Fruit fly (Drosophila melanogaster) whole organism, embryonic: ENCODE data around the gene dah.

Source experiments
- Blimp-1 ChIP-seq: fragments of 200-800 bp; sonication (Bioruptor generic); optimal IDR thresholded peaks from 3 replicates; lab custom pipeline; 2018; ENCODE audit warnings: missing biosample characterization, missing genetic modification characterization, mild to moderate bottlenecking, moderate library complexity, missing genetic modification reagents
- CG10431 ChIP-seq: fragments of 200-800 bp; sonication (Bioruptor generic); optimal IDR thresholded peaks from 3 replicates; lab custom pipeline; 2018; ENCODE audit warnings: missing biosample characterization, mild to moderate bottlenecking, missing genetic modification characterization
- CG11504 ChIP-seq: fragments of 200-800 bp; sonication (Bioruptor generic); optimal IDR thresholded peaks from 3 replicates; lab custom pipeline; 2019; ENCODE audit warnings: missing biosample characterization, mild to moderate bottlenecking, missing genetic modification characterization, moderate library complexity
- CG12299 ChIP-seq: fragments of 200-800 bp; sonication (Bioruptor generic); optimal IDR thresholded peaks from 2 replicates; lab custom pipeline; 2018; ENCODE audit warnings: missing biosample characterization, mild to moderate bottlenecking, missing genetic modification characterization
- CG12391 ChIP-seq: fragments of 200-800 bp; sonication (Bioruptor generic); optimal IDR thresholded peaks from 3 replicates; lab custom pipeline; 2018; ENCODE audit warnings: missing biosample characterization, mild to moderate bottlenecking, missing genetic modification characterization, moderate library complexity
- CG15269 ChIP-seq: fragments of 200-800 bp; sonication (Bioruptor generic); optimal IDR thresholded peaks from 2 replicates; lab custom pipeline; 2018; ENCODE audit warnings: missing biosample characterization, mild to moderate bottlenecking, missing genetic modification characterization, moderate library complexity
- CG17359 ChIP-seq: fragments of 200-800 bp; sonication (Bioruptor generic); optimal IDR thresholded peaks from 3 replicates; lab custom pipeline; 2018; ENCODE audit warnings: missing biosample characterization, mild to moderate bottlenecking, missing genetic modification characterization, moderate library complexity
- CG17361 ChIP-seq: fragments of 200-800 bp; sonication (Bioruptor generic); IDR thresholded peaks from 3 replicates; pipeline ENCODE4 v1.3.6; 2022; ENCODE audit warnings: missing biosample characterization, missing genetic modification characterization
- CG17385 ChIP-seq: fragments of 200-800 bp; sonication (Bioruptor generic); optimal IDR thresholded peaks from 3 replicates; lab custom pipeline; 2018; ENCODE audit warnings: missing biosample characterization, mild to moderate bottlenecking, missing genetic modification characterization
- CG18262 ChIP-seq: fragments of 200-800 bp; optimal IDR thresholded peaks from 3 replicates; lab custom pipeline; 2019; ENCODE audit warnings: missing biosample characterization, mild to moderate bottlenecking, missing genetic modification characterization, moderate library complexity
- CG31441 ChIP-seq: fragments of 200-800 bp; sonication (Bioruptor generic); IDR thresholded peaks from 2 replicates; pipeline ENCODE4 v1.3.6; 2022; ENCODE audit warnings: missing biosample characterization, missing genetic modification characterization
- CG3838 ChIP-seq: fragments of 200-800 bp; sonication (Bioruptor generic); optimal IDR thresholded peaks from 3 replicates; lab custom pipeline; 2016; ENCODE audit warnings: missing biosample characterization, missing genetic modification characterization
- CG6689 ChIP-seq: fragments of 200-800 bp; sonication (Bioruptor generic); IDR thresholded peaks from 2 replicates; pipeline ENCODE4 v1.3.6; 2022; ENCODE audit warnings: missing biosample characterization, missing genetic modification characterization
- CG7556 ChIP-seq: fragments of 200-800 bp; sonication (Bioruptor generic); optimal IDR thresholded peaks from 2 replicates; lab custom pipeline; 2017; ENCODE audit warnings: missing biosample characterization, mild to moderate bottlenecking, missing genetic modification characterization
- CG7839 ChIP-seq: fragments of 200-800 bp; sonication (Bioruptor generic); optimal IDR thresholded peaks from 3 replicates; lab custom pipeline; 2018; ENCODE audit warnings: missing biosample characterization, mild to moderate bottlenecking, missing genetic modification characterization, moderate library complexity
- CG8388 ChIP-seq: fragments of 200-800 bp; sonication (Bioruptor generic); optimal IDR thresholded peaks from 2 replicates; lab custom pipeline; 2019; ENCODE audit warnings: missing biosample characterization, mild to moderate bottlenecking, missing genetic modification characterization, moderate library complexity
- CG9215 ChIP-seq: fragments of 200-800 bp; sonication (Bioruptor generic); IDR thresholded peaks from 2 replicates; pipeline ENCODE4 v1.3.6; 2022; ENCODE audit warnings: missing biosample characterization, missing genetic modification characterization
- CG9932 ChIP-seq: fragments of 200-800 bp; sonication (Bioruptor generic); IDR thresholded peaks from 2 replicates; pipeline ENCODE4 v1.3.6; 2022; ENCODE audit warnings: missing biosample characterization, missing genetic modification characterization
- D19A ChIP-seq: fragments of 200-800 bp; optimal IDR thresholded peaks from 3 replicates; lab custom pipeline; 2019; ENCODE audit warnings: missing biosample characterization, mild to moderate bottlenecking, missing genetic modification characterization, moderate library complexity
- GATAe ChIP-seq: fragments of 200-800 bp; sonication (Bioruptor generic); conservative IDR thresholded peaks from 2 replicates; pipeline ENCODE4 v1.3.6; 2022; ENCODE audit warnings: missing biosample characterization, missing genetic modification characterization
- HLH3B ChIP-seq: fragments of 200-800 bp; sonication (Bioruptor generic); IDR thresholded peaks from 2 replicates; pipeline ENCODE4 v1.3.6; 2022; ENCODE audit warnings: missing biosample characterization, missing genetic modification characterization
- Hr39 ChIP-seq: fragments of >200 bp; optimal IDR thresholded peaks from 2 replicates; lab custom pipeline; 2017
- Hr51 ChIP-seq, 2 experiments: fragments of 200-800 bp; sonication (Bioruptor generic); optimal IDR thresholded peaks; 2 replicates in 1 of 2; 3 replicates in 1 of 2; lab custom pipeline; 2016 to 2018; ENCODE audit warnings: missing biosample characterization in 2 of 2, missing genetic modification characterization in 2 of 2, mild to moderate bottlenecking in 1 of 2, moderate library complexity in 1 of 2
- Meics ChIP-seq: fragments of 200-800 bp; sonication (Bioruptor generic); optimal IDR thresholded peaks from 2 replicates; lab custom pipeline; 2017; ENCODE audit warnings: missing biosample characterization, mild to moderate bottlenecking, missing genetic modification characterization
- NC2α ChIP-seq: fragments of 200-800 bp; sonication (Bioruptor generic); optimal IDR thresholded peaks from 2 replicates; lab custom pipeline; 2016; ENCODE audit warnings: missing biosample characterization, missing genetic modification characterization
- NFAT ChIP-seq: fragments of 200-800 bp; sonication (Bioruptor generic); IDR thresholded peaks from 2 replicates; pipeline ENCODE4 v1.3.6; 2022; ENCODE audit warnings: missing biosample characterization, missing genetic modification characterization
- Opbp ChIP-seq: fragments of 200-800 bp; sonication (Bioruptor generic); IDR thresholded peaks from 3 replicates; pipeline ENCODE4 v1.3.6; 2022; ENCODE audit warnings: missing biosample characterization, missing genetic modification characterization; ENCODE audit not compliant: partially characterized antibody
- PHDP ChIP-seq: fragments of 200-800 bp; sonication (Bioruptor generic); optimal IDR thresholded peaks from 3 replicates; lab custom pipeline; 2018; ENCODE audit warnings: missing biosample characterization, mild to moderate bottlenecking, missing genetic modification characterization, moderate library complexity
- Ravus ChIP-seq: fragments of 200-800 bp; sonication (Bioruptor generic); IDR thresholded peaks from 2 replicates; pipeline ENCODE4 v1.3.6; 2022; ENCODE audit warnings: missing biosample characterization, missing genetic modification characterization
- Sox102F ChIP-seq: fragments of 200-800 bp; sonication (Bioruptor generic); optimal IDR thresholded peaks from 2 replicates; lab custom pipeline; 2018; ENCODE audit warnings: missing biosample characterization, mild to moderate bottlenecking, missing genetic modification characterization, moderate library complexity
- Xbp1 ChIP-seq: fragments of 200-800 bp; sonication (Bioruptor generic); optimal IDR thresholded peaks from 3 replicates; lab custom pipeline; 2016; ENCODE audit warnings: missing biosample characterization, mild to moderate bottlenecking, missing genetic modification characterization
- abd-A ChIP-seq: fragments of 200-800 bp; sonication (Bioruptor generic); optimal IDR thresholded peaks from 3 replicates; lab custom pipeline; 2019; ENCODE audit warnings: missing biosample characterization, mild to moderate bottlenecking, missing genetic modification characterization, moderate library complexity
- dysf ChIP-seq: fragments of 200-800 bp; sonication (Bioruptor generic); IDR thresholded peaks from 3 replicates; pipeline ENCODE4 v1.3.6; 2022; ENCODE audit warnings: missing biosample characterization, missing genetic modification characterization
- emc ChIP-seq: fragments of 200-800 bp; sonication (Bioruptor generic); optimal IDR thresholded peaks from 2 replicates; lab custom pipeline; 2016; ENCODE audit warnings: missing biosample characterization, missing genetic modification characterization
- fd96Cb ChIP-seq: fragments of 200-800 bp; sonication (Bioruptor generic); optimal IDR thresholded peaks from 2 replicates; lab custom pipeline; 2018; ENCODE audit warnings: missing biosample characterization, mild to moderate bottlenecking, missing genetic modification characterization, moderate library complexity
- gem ChIP-seq: fragments of 200-800 bp; sonication (Bioruptor generic); optimal IDR thresholded peaks from 2 replicates; lab custom pipeline; 2019; ENCODE audit warnings: missing biosample characterization, mild to moderate bottlenecking, missing genetic modification characterization, moderate library complexity
- grau ChIP-seq: fragments of 200-800 bp; optimal IDR thresholded peaks from 3 replicates; lab custom pipeline; 2019; ENCODE audit warnings: missing biosample characterization, mild to moderate bottlenecking, missing genetic modification characterization, moderate library complexity
- gt ChIP-seq: fragments of 200-800 bp; sonication (Bioruptor generic); IDR thresholded peaks from 2 replicates; pipeline ENCODE4 v1.3.6; 2022; ENCODE audit warnings: missing biosample characterization, missing genetic modification characterization
- h ChIP-seq: fragments of >200 bp; optimal IDR thresholded peaks from 2 replicates; lab custom pipeline; 2017
- hkb ChIP-seq, 2 experiments: fragments of 200-800 bp in 1 of 2; fragments of >200 bp in 1 of 2; sonication (Bioruptor generic) in 1 of 2; IDR thresholded peaks in 1 of 2; optimal IDR thresholded peaks in 1 of 2; 2 replicates each; pipeline versions ENCODE4 v1.3.6 to Lab custom; 2017 to 2022; ENCODE audit warnings: missing biosample characterization in 1 of 2, missing genetic modification characterization in 1 of 2
- nmo ChIP-seq: fragments of 200-800 bp; sonication (Bioruptor generic); optimal IDR thresholded peaks from 2 replicates; lab custom pipeline; 2018; ENCODE audit warnings: missing biosample characterization, mild to moderate bottlenecking, missing genetic modification characterization, moderate library complexity
- pan ChIP-seq, 4 experiments: fragments of >200 bp in 3 of 4; fragments of 200-800 bp in 1 of 4; sonication (Bioruptor generic) in 1 of 4; optimal IDR thresholded peaks in 3 of 4; IDR thresholded peaks in 1 of 4; 2 replicates each; pipeline versions ENCODE4 v1.3.6 to Lab custom; 2017 to 2022; ENCODE audit warnings: missing biosample characterization in 2 of 4, missing genetic modification characterization in 2 of 4, mixed read lengths in 1 of 4
- pb ChIP-seq: fragments of 200-800 bp; sonication (Bioruptor generic); optimal IDR thresholded peaks from 3 replicates; lab custom pipeline; 2016; ENCODE audit warnings: missing biosample characterization, missing genetic modification characterization
- pho ChIP-seq: fragments of 200-800 bp; sonication (Bioruptor generic); optimal IDR thresholded peaks from 2 replicates; lab custom pipeline; 2016; ENCODE audit warnings: missing biosample characterization, missing genetic modification characterization
- phol ChIP-seq: fragments of 200-800 bp; sonication (Bioruptor generic); optimal IDR thresholded peaks from 3 replicates; lab custom pipeline; 2018; ENCODE audit warnings: missing biosample characterization, mild to moderate bottlenecking, missing genetic modification characterization, moderate library complexity
- row ChIP-seq: fragments of 200-800 bp; sonication (Bioruptor generic); IDR thresholded peaks from 3 replicates; pipeline ENCODE4 v1.3.6; 2022; ENCODE audit warnings: missing biosample characterization, missing genetic modification characterization
- slbo ChIP-seq: fragments of 200-800 bp; sonication (Bioruptor generic); IDR thresholded peaks from 2 replicates; pipeline ENCODE4 v1.3.6; 2022; ENCODE audit warnings: missing biosample characterization, missing genetic modification characterization
- stc ChIP-seq: fragments of 200-800 bp; sonication (Bioruptor generic); IDR thresholded peaks from 2 replicates; pipeline ENCODE4 v1.3.6; 2022; ENCODE audit warnings: missing biosample characterization, missing genetic modification characterization
- tap ChIP-seq: fragments of 200-800 bp; optimal IDR thresholded peaks from 3 replicates; lab custom pipeline; 2019; ENCODE audit warnings: missing biosample characterization, mild to moderate bottlenecking, missing genetic modification characterization, moderate library complexity

dah gene

DNA sequence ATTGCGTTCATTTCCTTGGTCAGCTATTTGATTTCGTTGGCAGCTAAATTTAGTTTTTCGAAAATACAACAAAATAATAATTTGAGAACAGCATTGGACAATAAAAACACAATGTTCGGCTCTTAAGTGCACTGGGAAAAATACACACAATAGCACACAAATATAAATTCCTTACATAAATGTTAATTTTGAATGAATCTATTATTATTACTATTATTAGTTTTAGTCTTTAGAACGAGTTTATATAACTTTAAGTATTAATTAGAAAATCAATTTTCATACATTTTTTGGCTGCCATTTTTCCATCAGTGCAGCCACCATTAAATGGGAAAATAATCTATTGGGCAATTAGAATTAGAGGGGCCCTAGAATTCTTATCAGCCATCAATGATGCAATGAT lies 18.2 kb upstream of the dah start (continued):
- TF ChIP-seq row (GFP tag; lab: Robert Waterston, UW): peak; percentile 61
- no peak for TF ChIP-seq CG9215
- TF ChIP-seq emc: no peak
- TF ChIP-seq CG8388 (GFP tag; lab: Kevin White, UChicago): peak; percentile 3
- TF ChIP-seq Hr51 (GFP tag; optimal IDR thresholded peaks at IDR 0.05; lab: Kevin White, UChicago): peak in 1 of 2 experiments; percentile 68
- no peak for TF ChIP-seq pb (GFP tag; lab: Kevin White, UChicago)
- peak; percentile 11 for TF ChIP-seq CG12391 (tag; lab: Kevin White, UChicago)
- no peak for TF ChIP-seq h (lab: Kevin White, UChicago)
- TF ChIP-seq CG15269 (tag; lab: Kevin White, UChicago): peak; percentile 48
- no peak for TF ChIP-seq Opbp
- peak; percentile 39 for TF ChIP-seq grau (tag; lab: Kevin White, UChicago)
- 0 out of 3 replicates have a peak, but pooled peaks have one; percentile 30 for TF ChIP-seq CG17361 (GFP tag; lab: Robert Waterston, UW)
- TF ChIP-seq NC2α (GFP tag; lab: Kevin White, UChicago): no peak
- peak; percentile 11 for TF ChIP-seq CG17385 (GFP tag; lab: Kevin White, UChicago)
- TF ChIP-seq tap: peak; percentile 30
- TF ChIP-seq Blimp-1 (GFP tag; lab: Kevin White, UChicago): peak; percentile 24
- peak; percentile 1 for TF ChIP-seq CG18262 (tag; lab: Kevin White, UChicago)
- TF ChIP-seq gem: peak; percentile 55
- peak; percentile 24 for TF ChIP-seq fd96Cb (tag; lab: Kevin White, UChicago)
- TF ChIP-seq NFAT (GFP tag; lab: Robert Waterston, UW): no peak
- TF ChIP-seq GATAe (GFP tag; lab: Robert Waterston, UW): no peak
- TF ChIP-seq PHDP: peak; percentile 31
- TF ChIP-seq dysf (GFP tag; lab: Robert Waterston, UW): peak; percentile 42; the same call in 2 of the 3 replicates
- no peak for TF ChIP-seq CG9932
- TF ChIP-seq pho (GFP tag; lab: Kevin White, UChicago): no peak
- TF ChIP-seq nmo (GFP tag; lab: Kevin White, UChicago): peak; percentile 2
- TF ChIP-seq Hr39 (lab: Kevin White, UChicago): no peak
- TF ChIP-seq gt: no peak
- no peak for TF ChIP-seq hkb (optimal IDR thresholded peaks at IDR 0.05; lab: Kevin White, UChicago)
- TF ChIP-seq hkb (GFP tag; IDR thresholded peaks at IDR 0.05; lab: Robert Waterston, UW): peak; percentile 30; the same call in 1 of the 2 replicates
- TF ChIP-seq Ravus: no peak
- no peak for TF ChIP-seq pan (optimal IDR thresholded peaks at IDR 0.05; lab: Kevin White, UChicago)
- TF ChIP-seq pan (GFP tag; optimal IDR thresholded peaks at IDR 0.05 in 1 of 2, IDR thresholded peaks at IDR 0.05 in 1 of 2): no peak
- peak; percentile 20 for TF ChIP-seq CG17359
- TF ChIP-seq CG6689 (GFP tag; lab: Robert Waterston, UW): 0 out of 2 replicates have a peak, but pooled peaks have one; percentile 13
- TF ChIP-seq D19A (tag; lab: Kevin White, UChicago): no peak
- peak; percentile 34; the same call in 1 of the 2 replicates for TF ChIP-seq stc (GFP tag; lab: Robert Waterston, UW)
- TF ChIP-seq CG11504 (tag; lab: Kevin White, UChicago): peak; percentile 52
- 0 out of 2 replicates have a peak, but pooled peaks have one; percentile 23 for TF ChIP-seq HLH3B (GFP tag; lab: Robert Waterston, UW)
- TF ChIP-seq slbo (GFP tag; lab: Robert Waterston, UW): peak; percentile 12; the same call in 1 of the 2 replicates
- peak; percentile 36 for TF ChIP-seq CG31441 (GFP tag; lab: Robert Waterston, UW)
- TF ChIP-seq phol (tag; lab: Kevin White, UChicago): peak; percentile 6
- peak; percentile 54 for TF ChIP-seq Sox102F (GFP tag; lab: Kevin White, UChicago)
- peak; percentile 17 for TF ChIP-seq Xbp1 (GFP tag; lab: Kevin White, UChicago)
- no peak for TF ChIP-seq CG7556 (GFP tag; lab: Kevin White, UChicago)
- TF ChIP-seq abd-A (tag; lab: Kevin White, UChicago): no peak
- TF ChIP-seq CG7839 (tag; lab: Kevin White, UChicago): peak; percentile 40
- no peak for TF ChIP-seq CG12299
- no peak for TF ChIP-seq CG3838 (GFP tag; lab: Kevin White, UChicago)
- TF ChIP-seq Meics (GFP tag; lab: Kevin White, UChicago): peak; percentile 16
- no peak for TF ChIP-seq CG10431 (GFP tag; lab: Kevin White, UChicago)
